Fruit fly (Drosophila melanogaster) whole organism, embryonic: ENCODE results near the gene CG31800.

Experiments
- Abd-B ChIP-seq: fragments of 200-800 bp; sonication (Bioruptor generic); optimal IDR thresholded peaks from 2 replicates; lab custom pipeline; 2018; ENCODE audit warnings: missing biosample characterization, mild to moderate bottlenecking, missing genetic modification characterization, moderate library complexity
- Aef1 ChIP-seq: fragments of 200-800 bp; sonication (Bioruptor generic); IDR thresholded peaks from 3 replicates; pipeline ENCODE4 v1.3.6; 2022; ENCODE audit warnings: missing biosample characterization, missing genetic modification characterization
- BtbVII ChIP-seq: fragments of 200-800 bp; sonication (Bioruptor generic); optimal IDR thresholded peaks from 3 replicates; lab custom pipeline; 2017; ENCODE audit warnings: missing biosample characterization, mild to moderate bottlenecking, missing genetic modification characterization
- CG10209 ChIP-seq: fragments of 200-800 bp; sonication (Bioruptor generic); optimal IDR thresholded peaks from 3 replicates; lab custom pipeline; 2017; ENCODE audit warnings: missing biosample characterization, mild to moderate bottlenecking, missing genetic modification characterization, missing genetic modification reagents
- CG11093 ChIP-seq: fragments of 200-800 bp; sonication (Bioruptor generic); IDR thresholded peaks from 3 replicates; pipeline ENCODE4 v1.3.6; 2022; ENCODE audit warnings: missing biosample characterization, missing genetic modification characterization
- CG11504 ChIP-seq: fragments of 200-800 bp; sonication (Bioruptor generic); optimal IDR thresholded peaks from 3 replicates; lab custom pipeline; 2019; ENCODE audit warnings: missing biosample characterization, mild to moderate bottlenecking, missing genetic modification characterization, moderate library complexity
- CG12769 ChIP-seq: fragments of 200-800 bp; sonication (Bioruptor generic); optimal IDR thresholded peaks from 2 replicates; lab custom pipeline; 2019; ENCODE audit warnings: missing biosample characterization, mild to moderate bottlenecking, missing genetic modification characterization, moderate library complexity
- CG13287 ChIP-seq: fragments of 200-800 bp; sonication (Bioruptor generic); IDR thresholded peaks from 2 replicates; pipeline ENCODE4 v1.3.6; 2022; ENCODE audit warnings: missing biosample characterization, missing genetic modification characterization; ENCODE audit not compliant: partially characterized antibody
- CG13296 ChIP-seq: fragments of 200-800 bp; sonication (Bioruptor generic); optimal IDR thresholded peaks from 3 replicates; lab custom pipeline; 2018; ENCODE audit warnings: missing biosample characterization, mild to moderate bottlenecking, missing genetic modification characterization
- CG14050 ChIP-seq: fragments of 200-800 bp; sonication (Bioruptor generic); IDR thresholded peaks from 3 replicates; pipeline ENCODE4 v1.3.6; 2022; ENCODE audit warnings: missing biosample characterization, missing genetic modification characterization
- CG15479 ChIP-seq: fragments of 200-800 bp; sonication (Bioruptor generic); optimal IDR thresholded peaks from 3 replicates; lab custom pipeline; 2019; ENCODE audit warnings: missing biosample characterization, mild to moderate bottlenecking, missing genetic modification characterization, moderate library complexity
- CG17829 ChIP-seq: fragments of 200-800 bp; optimal IDR thresholded peaks from 2 replicates; lab custom pipeline; 2019; ENCODE audit warnings: missing biosample characterization, mild to moderate bottlenecking, missing genetic modification characterization, moderate library complexity
- CG2712 ChIP-seq: fragments of 200-800 bp; optimal IDR thresholded peaks from 3 replicates; lab custom pipeline; 2019; ENCODE audit warnings: missing biosample characterization, mild to moderate bottlenecking, missing genetic modification characterization, moderate library complexity
- CG30020 ChIP-seq: fragments of 200-800 bp; optimal IDR thresholded peaks from 2 replicates; lab custom pipeline; 2019; ENCODE audit warnings: missing biosample characterization, mild to moderate bottlenecking, missing genetic modification characterization, moderate library complexity
- CG3281 ChIP-seq: fragments of 200-800 bp; sonication (Bioruptor generic); optimal IDR thresholded peaks from 3 replicates; lab custom pipeline; 2017; ENCODE audit warnings: missing biosample characterization, mild to moderate bottlenecking, missing genetic modification characterization
- CG3847 ChIP-seq: fragments of 200-800 bp; sonication (Bioruptor generic); IDR thresholded peaks from 2 replicates; pipeline ENCODE4 v1.3.6; 2022; ENCODE audit warnings: missing biosample characterization, missing genetic modification characterization
- CG42726 ChIP-seq: fragments of 200-800 bp; sonication (Bioruptor generic); IDR thresholded peaks from 2 replicates; pipeline ENCODE4 v1.3.6; 2022; ENCODE audit warnings: missing biosample characterization, missing genetic modification characterization; ENCODE audit not compliant: partially characterized antibody
- CG4282 ChIP-seq: fragments of 200-800 bp; sonication (Bioruptor generic); optimal IDR thresholded peaks from 2 replicates; lab custom pipeline; 2016; ENCODE audit warnings: missing biosample characterization, missing genetic modification characterization
- CG6254 ChIP-seq: fragments of 200-800 bp; sonication (Bioruptor generic); optimal IDR thresholded peaks from 3 replicates; lab custom pipeline; 2017; ENCODE audit warnings: mild to moderate bottlenecking, missing biosample characterization, missing genetic modification reagents, missing genetic modification characterization
- CG6654 ChIP-seq: fragments of 200-800 bp; sonication (Bioruptor generic); optimal IDR thresholded peaks from 2 replicates; lab custom pipeline; 2017; ENCODE audit warnings: missing biosample characterization, mild to moderate bottlenecking, missing genetic modification characterization
- CG6683 ChIP-seq: fragments of 200-800 bp; sonication (Bioruptor generic); optimal IDR thresholded peaks from 2 replicates; lab custom pipeline; 2017; ENCODE audit warnings: missing biosample characterization, mild to moderate bottlenecking, missing genetic modification characterization, missing genetic modification reagents
- CG7556 ChIP-seq: fragments of 200-800 bp; sonication (Bioruptor generic); optimal IDR thresholded peaks from 2 replicates; lab custom pipeline; 2017; ENCODE audit warnings: missing biosample characterization, mild to moderate bottlenecking, missing genetic modification characterization
- CoRest ChIP-seq: fragments of 200-800 bp; sonication (Bioruptor generic); optimal IDR thresholded peaks from 3 replicates; lab custom pipeline; 2018; ENCODE audit warnings: missing biosample characterization, mild to moderate bottlenecking, missing genetic modification characterization, moderate library complexity
- D ChIP-seq, 2 experiments: fragments of 200-800 bp in 1 of 2; fragments of >200 bp in 1 of 2; sonication (Bioruptor generic) in 1 of 2; optimal IDR thresholded peaks; 2 replicates in 1 of 2; 3 replicates in 1 of 2; lab custom pipeline; 2017; ENCODE audit warnings: mild to moderate bottlenecking in 1 of 2, missing biosample characterization in 1 of 2, missing genetic modification characterization in 1 of 2, missing genetic modification reagents in 1 of 2
- Hmx ChIP-seq: fragments of 200-800 bp; sonication (Bioruptor generic); optimal IDR thresholded peaks from 2 replicates; lab custom pipeline; 2016; ENCODE audit warnings: missing biosample characterization, missing genetic modification characterization
- Hr51 ChIP-seq, 2 experiments: fragments of 200-800 bp; sonication (Bioruptor generic); optimal IDR thresholded peaks; 2 replicates in 1 of 2; 3 replicates in 1 of 2; lab custom pipeline; 2016 to 2018; ENCODE audit warnings: missing biosample characterization in 2 of 2, missing genetic modification characterization in 2 of 2, mild to moderate bottlenecking in 1 of 2, moderate library complexity in 1 of 2
- Mad ChIP-seq: fragments of 200-800 bp; sonication (Bioruptor generic); optimal IDR thresholded peaks from 2 replicates; lab custom pipeline; 2016; ENCODE audit warnings: missing biosample characterization, missing genetic modification characterization
- Sox102F ChIP-seq: fragments of 200-800 bp; sonication (Bioruptor generic); optimal IDR thresholded peaks from 2 replicates; lab custom pipeline; 2018; ENCODE audit warnings: missing biosample characterization, mild to moderate bottlenecking, missing genetic modification characterization, moderate library complexity
- Trl ChIP-seq, 3 experiments: fragments of >200 bp in 2 of 3; fragments of 200-800 bp in 1 of 3; sonication (Bioruptor generic) in 1 of 3; optimal IDR thresholded peaks; 2 replicates in 1 of 3; 3 replicates in 2 of 3; lab custom pipeline; 2016 to 2017; ENCODE audit warnings: missing biosample characterization in 1 of 3, missing genetic modification characterization in 1 of 3
- bcd ChIP-seq: fragments of 200-800 bp; sonication (Bioruptor generic); optimal IDR thresholded peaks from 2 replicates; lab custom pipeline; 2017; ENCODE audit warnings: missing biosample characterization, mild to moderate bottlenecking, missing genetic modification characterization
- br ChIP-seq: fragments of >200 bp; optimal IDR thresholded peaks from 2 replicates; lab custom pipeline; 2017
- corto ChIP-seq: fragments of 200-800 bp; sonication (Bioruptor generic); optimal IDR thresholded peaks from 2 replicates; lab custom pipeline; 2016; ENCODE audit warnings: missing biosample characterization, mild to moderate bottlenecking, missing genetic modification characterization, moderate library complexity
- croc ChIP-seq: fragments of 200-800 bp; sonication (Bioruptor generic); conservative IDR thresholded peaks from 3 replicates; pipeline ENCODE4 v1.3.6; 2022; ENCODE audit warnings: missing biosample characterization, missing genetic modification characterization
- crol ChIP-seq: fragments of 200-800 bp; sonication (Bioruptor generic); IDR thresholded peaks from 2 replicates; pipeline ENCODE4 v1.3.6; 2022; ENCODE audit warnings: missing biosample characterization, missing genetic modification characterization
- dimm ChIP-seq: fragments of 200-800 bp; sonication (Bioruptor generic); IDR thresholded peaks from 2 replicates; pipeline ENCODE4 v1.3.6; 2022; ENCODE audit warnings: missing biosample characterization, missing genetic modification characterization
- dpn ChIP-seq, 2 experiments: fragments of 200-800 bp; sonication (Bioruptor generic); optimal IDR thresholded peaks; 3 replicates each; lab custom pipeline; 2016; ENCODE audit warnings: missing biosample characterization in 2 of 2, missing genetic modification characterization in 2 of 2
- ewg ChIP-seq: fragments of 200-800 bp; sonication (Bioruptor generic); optimal IDR thresholded peaks from 3 replicates; lab custom pipeline; 2017; ENCODE audit warnings: mild to moderate bottlenecking, missing biosample characterization, missing genetic modification reagents, missing genetic modification characterization
- hbn ChIP-seq: fragments of 200-800 bp; sonication (Bioruptor generic); IDR thresholded peaks from 2 replicates; pipeline ENCODE4 v1.3.6; 2022; ENCODE audit warnings: missing biosample characterization, missing genetic modification characterization; ENCODE audit not compliant: partially characterized antibody
- her ChIP-seq: fragments of 200-800 bp; sonication (Bioruptor generic); optimal IDR thresholded peaks from 2 replicates; lab custom pipeline; 2016; ENCODE audit warnings: missing biosample characterization, missing genetic modification characterization
- odd ChIP-seq: fragments of 200-800 bp; sonication (Bioruptor generic); optimal IDR thresholded peaks from 2 replicates; lab custom pipeline; 2017; ENCODE audit warnings: missing biosample characterization, mild to moderate bottlenecking, missing genetic modification characterization
- pfk ChIP-seq: fragments of 200-800 bp; sonication (Bioruptor generic); optimal IDR thresholded peaks from 2 replicates; lab custom pipeline; 2018; ENCODE audit warnings: missing biosample characterization, mild to moderate bottlenecking, missing genetic modification characterization, moderate library complexity
- phol ChIP-seq: fragments of 200-800 bp; sonication (Bioruptor generic); optimal IDR thresholded peaks from 3 replicates; lab custom pipeline; 2018; ENCODE audit warnings: missing biosample characterization, mild to moderate bottlenecking, missing genetic modification characterization, moderate library complexity
- rib ChIP-seq: fragments of 200-800 bp; sonication (Bioruptor generic); IDR thresholded peaks from 2 replicates; pipeline ENCODE4 v1.3.6; 2022; ENCODE audit warnings: missing biosample characterization, missing genetic modification characterization
- row ChIP-seq: fragments of 200-800 bp; sonication (Bioruptor generic); IDR thresholded peaks from 3 replicates; pipeline ENCODE4 v1.3.6; 2022; ENCODE audit warnings: missing biosample characterization, missing genetic modification characterization
- scrt ChIP-seq: fragments of 200-800 bp; sonication (Bioruptor generic); optimal IDR thresholded peaks from 2 replicates; lab custom pipeline; 2018; ENCODE audit warnings: missing biosample characterization, mild to moderate bottlenecking, missing genetic modification characterization, moderate library complexity
- sens ChIP-seq: fragments of 200-800 bp; sonication (Bioruptor generic); peaks from one replicate; lab custom pipeline; 2016; ENCODE audit warnings: missing biosample characterization, missing genetic modification characterization
- seq ChIP-seq: fragments of 200-800 bp; sonication (Bioruptor generic); IDR thresholded peaks from 2 replicates; pipeline ENCODE4 v1.3.6; 2022; ENCODE audit warnings: missing biosample characterization, missing genetic modification characterization
- sisA ChIP-seq: fragments of 200-800 bp; sonication (Bioruptor generic); IDR thresholded peaks from 2 replicates; pipeline ENCODE4 v1.3.6; 2022; ENCODE audit warnings: missing biosample characterization, missing genetic modification characterization
- zen2 ChIP-seq: fragments of 200-800 bp; sonication (Bioruptor generic); IDR thresholded peaks from 3 replicates; pipeline ENCODE4 v1.3.6; 2022; ENCODE audit warnings: missing biosample characterization, missing genetic modification characterization; ENCODE audit not compliant: partially characterized antibody

CG31800 gene

DNA sequence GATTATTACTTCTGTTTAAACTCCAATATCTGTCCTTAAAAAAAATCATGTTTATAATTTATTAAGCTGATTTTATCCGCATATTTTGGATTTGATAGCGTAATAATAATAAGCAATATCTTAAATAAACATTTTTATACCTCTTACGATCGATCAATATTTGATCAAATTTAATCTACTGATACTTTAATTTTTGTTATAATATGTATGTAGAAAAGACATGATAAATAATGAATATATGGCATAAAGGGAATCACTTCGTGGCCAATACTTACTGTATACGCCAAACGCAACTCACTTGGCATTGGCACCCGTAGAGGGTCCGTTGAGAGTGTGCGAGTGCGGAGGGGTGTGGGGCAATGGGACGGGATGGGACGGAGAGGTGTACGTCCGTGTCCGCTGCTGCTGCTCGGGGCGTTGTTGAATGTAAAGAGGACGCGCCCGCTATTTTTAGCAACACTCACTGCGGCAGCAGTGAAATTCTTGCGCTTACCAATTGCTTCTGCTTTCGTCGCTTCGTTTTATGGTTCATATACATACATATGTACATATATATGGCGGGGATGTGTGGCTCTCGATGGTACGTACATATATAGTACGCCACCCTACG, 1.8 kb upstream of the CG31800 start (continued):
- TF ChIP-seq hbn (GFP tag; lab: Robert Waterston, UW) (no peak), CG11504 (tag; lab: Kevin White, UChicago) (no peak), Abd-B (GFP tag; lab: Kevin White, UChicago) (no peak), Hmx (GFP tag; lab: Kevin White, UChicago) (no peak), row (peak; percentile 33; the same call in 1 of the 3 replicates), CG7556 (GFP tag; lab: Kevin White, UChicago) (peak; percentile 49), CG2712 (peak; percentile 14), CG6254 (GFP tag; lab: Kevin White, UChicago) (no peak), CG6654 (no peak), CoRest (tag; lab: Kevin White, UChicago) (peak; percentile 49), Trl (optimal IDR thresholded peaks at IDR 0.05; lab: Kevin White, UChicago) (no peak), Trl (GFP tag; optimal IDR thresholded peaks at IDR 0.05; lab: Kevin White, UChicago) (no peak), CG3847 (GFP tag; lab: Robert Waterston, UW) (no peak), ewg (GFP tag; lab: Kevin White, UChicago) (no peak), CG11093 (no peak), zen2 (GFP tag; lab: Robert Waterston, UW) (no peak), Aef1 (GFP tag; lab: Robert Waterston, UW) (no peak), CG4282 (GFP tag; lab: Kevin White, UChicago) (no peak), bcd (GFP tag; lab: Kevin White, UChicago) (peak; percentile 7), Hr51 (GFP tag; optimal IDR thresholded peaks at IDR 0.05; lab: Kevin White, UChicago) (peak in 1 of 2 experiments; percentile 22), pfk (GFP tag; lab: Kevin White, UChicago) (no peak), odd (GFP tag; lab: Kevin White, UChicago) (no peak), CG3281 (GFP tag; lab: Kevin White, UChicago) (no peak), dimm (GFP tag; lab: Robert Waterston, UW) (no peak), CG13296 (GFP tag; lab: Kevin White, UChicago) (no peak), dpn (GFP tag; optimal IDR thresholded peaks at IDR 0.05; lab: Kevin White, UChicago) (peak in 1 of 2 experiments; percentile 8), her (GFP tag; lab: Kevin White, UChicago) (no peak), sisA (GFP tag; lab: Robert Waterston, UW) (no peak), D (optimal IDR thresholded peaks at IDR 0.05; lab: Kevin White, UChicago) (no peak), D (GFP tag; optimal IDR thresholded peaks at IDR 0.05; lab: Kevin White, UChicago) (no peak), CG15479 (GFP tag; lab: Kevin White, UChicago) (no peak), seq (GFP tag; lab: Robert Waterston, UW) (no peak), crol (GFP tag; lab: Robert Waterston, UW) (peak; percentile 90), Mad (GFP tag; lab: Kevin White, UChicago) (no peak), CG10209 (GFP tag; lab: Kevin White, UChicago) (peak; percentile 15), Sox102F (peak; percentile 34), scrt (GFP tag; lab: Kevin White, UChicago) (no peak), CG42726 (GFP tag; lab: Robert Waterston, UW) (no peak), CG14050 (GFP tag; lab: Robert Waterston, UW) (no peak), phol (tag; lab: Kevin White, UChicago) (no peak), CG30020 (no peak), CG17829 (tag; lab: Kevin White, UChicago) (no peak), sens (GFP tag; lab: Kevin White, UChicago) (peak; percentile 81), br (lab: Kevin White, UChicago) (no peak), BtbVII (no peak), CG12769 (tag; lab: Kevin White, UChicago) (peak; percentile 91), corto (GFP tag; lab: Kevin White, UChicago) (no peak), rib (GFP tag; lab: Robert Waterston, UW) (0 out of 2 replicates have a peak, but pooled peaks have one; percentile 15), CG6683 (no peak), croc (GFP tag; lab: Robert Waterston, UW) (no peak), CG13287 (GFP tag; lab: Robert Waterston, UW) (no peak)
